Worm (Caenorhabditis elegans) whole organism, mixed stage, embryonic: Measurements from ENCODE around the gene C11H1.9.

Experiments
- hlh-1 ChIP-seq: fragments of 150-350 bp; optimal IDR thresholded peaks from 2 replicates; lab custom pipeline; 2014; ENCODE audit warnings: missing biosample characterization, missing genetic modification reagents, missing genetic modification characterization
- mls-2 ChIP-seq: sonication (generic microtip); optimal IDR thresholded peaks from 2 replicates; lab custom pipeline; 2016; ENCODE audit warnings: mild to moderate bottlenecking, missing genetic modification characterization, moderate library complexity, missing compliant biosample characterization
- pha-4 ChIP-seq: fragments of 150-350 bp; optimal IDR thresholded peaks from 2 replicates; lab custom pipeline; 2018; ENCODE audit warnings: missing biosample characterization, missing genetic modification reagents, missing genetic modification characterization
- snpc-4 ChIP-seq: fragments of 150-350 bp; optimal IDR thresholded peaks from 2 replicates; lab custom pipeline; 2014; ENCODE audit warnings: missing biosample characterization, missing genetic modification characterization
- sptf-1 ChIP-seq: sonication (generic microtip); optimal IDR thresholded peaks from 2 replicates; lab custom pipeline; 2017; ENCODE audit warnings: mild to moderate bottlenecking, missing genetic modification characterization, moderate library complexity, missing compliant biosample characterization
- unc-39 ChIP-seq: fragments of 150-350 bp; optimal IDR thresholded peaks from 2 replicates; lab custom pipeline; 2014; ENCODE audit warnings: missing biosample characterization, missing genetic modification characterization
- unc-62 ChIP-seq: fragments of 150-350 bp; optimal IDR thresholded peaks from 2 replicates; lab custom pipeline; 2014; ENCODE audit warnings: missing biosample characterization, missing genetic modification reagents, missing genetic modification characterization

ce11 chrX:14311583-14311982 lies 8.6 kb downstream of the C11H1.9 start, which contains the start of gene mgrn-1:
- TF ChIP-seq mls-2 (tag; lab: Kevin White, UChicago) (no peak), unc-62 (GFP tag; lab: Kevin White, UChicago) (no peak), hlh-1 (tag; lab: Kevin White, UChicago) (no peak), snpc-4 (tag; lab: Kevin White, UChicago) (no peak), unc-39 (tag; lab: Kevin White, UChicago) (no peak), pha-4 (tag; lab: Kevin White, UChicago) (no peak), sptf-1 (tag; lab: Kevin White, UChicago) (no peak)
